Worm (Caenorhabditis elegans) whole organism, midembryonic: Measurements from ENCODE around the gene grl-20.

Experiments
- T22C8.4 ChIP-seq: fragments of 200-800 bp; sonication (Bioruptor generic); IDR thresholded peaks from 2 replicates; pipeline ENCODE4 v1.3.6; 2022; ENCODE audit warnings: missing genetic modification characterization, missing compliant biosample characterization
- cog-1 ChIP-seq: sonication (generic microtip); optimal IDR thresholded peaks from 2 replicates; lab custom pipeline; 2016; ENCODE audit warnings: missing genetic modification characterization, missing compliant biosample characterization
- flt-1 ChIP-seq: fragments of 200-800 bp; sonication (Bioruptor generic); IDR thresholded peaks from 2 replicates; pipeline ENCODE4 v1.3.6; 2022; ENCODE audit warnings: missing genetic modification characterization, missing compliant biosample characterization
- klf-2 ChIP-seq: fragments of 200-800 bp; sonication (Bioruptor generic); conservative IDR thresholded peaks from 2 replicates; pipeline ENCODE4 v1.3.6; 2022; ENCODE audit warnings: missing genetic modification reagents, missing genetic modification characterization, missing compliant biosample characterization
- med-1 ChIP-seq: sonication (generic microtip); optimal IDR thresholded peaks from 2 replicates; lab custom pipeline; 2017; ENCODE audit warnings: missing genetic modification characterization, mild to moderate bottlenecking, missing compliant biosample characterization, antibody characterized with exemption, missing genetic modification reagents; ENCODE audit not compliant: insufficient read depth
- tab-1 ChIP-seq: fragments of 200-800 bp; sonication (Bioruptor generic); IDR thresholded peaks from 2 replicates; pipeline ENCODE4 v1.3.6; 2022; ENCODE audit warnings: missing genetic modification characterization, missing compliant biosample characterization
- ztf-23 ChIP-seq: fragments of 200-800 bp; sonication (Bioruptor generic); IDR thresholded peaks from 2 replicates; pipeline ENCODE4 v1.3.6; 2022; ENCODE audit warnings: missing genetic modification reagents, missing genetic modification characterization, missing compliant biosample characterization
- ztf-29 ChIP-seq: fragments of 200-800 bp; sonication (Bioruptor generic); IDR thresholded peaks from 2 replicates; pipeline ENCODE4 v1.3.6; 2022; ENCODE audit warnings: missing genetic modification reagents, missing genetic modification characterization, missing compliant biosample characterization

DNA sequence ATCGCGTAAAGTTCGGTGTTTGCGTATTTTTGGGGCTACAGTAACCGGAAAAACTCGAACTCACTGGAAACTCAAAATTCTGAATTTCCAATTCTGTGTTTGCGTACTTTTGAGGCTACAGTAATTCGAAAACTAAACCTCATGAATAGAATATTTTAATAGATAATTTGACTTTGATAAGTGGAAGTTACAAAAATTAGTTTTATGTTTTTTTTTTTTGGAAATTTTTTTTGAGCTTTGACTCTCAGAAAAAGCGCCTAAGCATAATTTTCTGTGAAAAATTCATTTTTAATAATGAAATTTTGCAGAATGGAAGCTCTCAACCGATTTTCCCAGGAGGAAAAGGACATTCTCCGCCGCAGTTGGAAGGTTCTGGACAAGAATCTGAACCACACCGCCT lies 6.2 kb downstream of the grl-20 start, which contains the start of gene glb-7:
- TF ChIP-seq med-1 (GFP tag; lab: Kevin White, UChicago) (no peak), ztf-23 (GFP tag; lab: Robert Waterston, UW) (no peak), flt-1 (GFP tag; lab: Robert Waterston, UW) (no peak), cog-1 (tag; lab: Kevin White, UChicago) (no peak), klf-2 (no peak), T22C8.4 (GFP tag; lab: Robert Waterston, UW) (no peak), ztf-29 (GFP tag; lab: Robert Waterston, UW) (no peak), tab-1 (GFP tag; lab: Robert Waterston, UW) (no peak)
